Worm (Caenorhabditis elegans) whole organism, early embryonic: ENCODE results near the gene clec-50.

ENCODE experiments used
- ama-1 ChIP-seq: fragments of 150-350 bp; optimal IDR thresholded peaks from 2 replicates; lab custom pipeline; 2014
- ceh-36 ChIP-seq: sonication (generic microtip); optimal IDR thresholded peaks from 2 replicates; lab custom pipeline; 2016; ENCODE audit warnings: missing genetic modification characterization, inconsistent platforms, missing compliant biosample characterization
- ets-7 ChIP-seq: sonication (generic microtip); optimal IDR thresholded peaks from 2 replicates; lab custom pipeline; 2016; ENCODE audit warnings: missing genotype, missing genetic modification characterization, missing compliant biosample characterization
- flt-1 ChIP-seq: fragments of 200-800 bp; sonication (Bioruptor generic); IDR thresholded peaks from 2 replicates; pipeline ENCODE4 v1.3.6; 2022; ENCODE audit warnings: missing genetic modification characterization, missing compliant biosample characterization
- pes-1 ChIP-seq: fragments of 200-800 bp; sonication (Bioruptor generic); IDR thresholded peaks from 2 replicates; pipeline ENCODE4 v1.3.6; 2022; ENCODE audit warnings: missing genetic modification reagents, missing genetic modification characterization, missing compliant biosample characterization

DNA sequence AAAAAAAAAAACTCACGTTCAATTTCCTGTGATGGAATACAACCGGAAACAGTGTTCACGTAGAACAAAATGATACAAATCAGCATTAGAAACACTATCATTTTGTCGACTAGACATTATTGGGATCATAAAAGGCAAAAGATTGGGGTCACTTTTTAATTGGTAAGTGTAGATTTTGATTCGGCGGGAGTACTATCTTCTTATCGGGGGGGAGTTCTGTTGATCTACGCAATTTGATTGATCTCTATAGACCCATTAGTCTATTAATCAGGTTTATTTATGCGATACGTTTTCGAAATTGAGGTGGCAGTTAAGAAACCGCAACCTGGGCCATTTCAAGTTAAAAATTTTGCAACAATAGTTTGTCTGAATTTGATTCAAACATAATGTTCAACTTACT lies 45.9 kb upstream of the clec-50 start, which contains the start of gene Y116F11B.2:
- TF ChIP-seq ets-7 = no peak
- TF ChIP-seq pes-1 (GFP tag; lab: Robert Waterston, UW) = no peak
- TF ChIP-seq ama-1 (lab: Kevin White, UChicago) = no peak
- TF ChIP-seq ceh-36 (tag; lab: Kevin White, UChicago) = no peak
- TF ChIP-seq flt-1 (GFP tag; lab: Robert Waterston, UW) = no peak
